Worm (Caenorhabditis elegans): ENCODE measurements around the gene C04A2.15.

C04A2.15 gene

ce11 chrII:6893589-6894245 lies 41.7 kb downstream of the C04A2.15 start, which contains the start of gene adal-1:
Gene adal-1 (minus strand): TSS chrII:6893639.
- TF ChIP-seq ama-1 (optimal IDR thresholded peaks at IDR 0.05) (no peak), lin-13 (GFP tag; optimal IDR thresholded peaks at IDR 0.05) (no peak), nhr-10 (tag; optimal IDR thresholded peaks at IDR 0.05) (no peak), lsy-2 (tag; optimal IDR thresholded peaks at IDR 0.05) (peak in 1 of 2 experiments; percentile 35), ceh-16 (tag; optimal IDR thresholded peaks at IDR 0.05) (no peak)

- TF ChIP-seq fos-1 (tag; optimal IDR thresholded peaks at IDR 0.05) (peak; percentile 52), peb-1 (tag; optimal IDR thresholded peaks at IDR 0.05) (no peak)
Observed at ce11 chrII:6897507-6897906, 45.5 kb downstream of the C04A2.15 start, which contains the start of gene C44B7.11. Gene C44B7.11 (minus strand): TSS chrII:6897540.

- TF ChIP-seq fos-1 (tag; optimal IDR thresholded peaks at IDR 0.05) = peak; percentile 40
- TF ChIP-seq elt-3 (tag; optimal IDR thresholded peaks at IDR 0.05) = no peak
- TF ChIP-seq mab-5 (tag; optimal IDR thresholded peaks at IDR 0.05) = no peak
- TF ChIP-seq ztf-4 (tag; optimal IDR thresholded peaks at IDR 0.05) = no peak
- TF ChIP-seq sma-9 (GFP tag; optimal IDR thresholded peaks at IDR 0.05) = peak; percentile 29
- TF ChIP-seq sma-9 (tag; optimal IDR thresholded peaks at IDR 0.05) = no peak
- no peak for TF ChIP-seq mdl-1 (tag; optimal IDR thresholded peaks at IDR 0.05)
- peak in 1 of 2 experiments; percentile 19 for TF ChIP-seq lsy-2 (tag; optimal IDR thresholded peaks at IDR 0.05)
- no peak for TF ChIP-seq lin-13 (GFP tag; optimal IDR thresholded peaks at IDR 0.05)
- TF ChIP-seq sma-3 (GFP tag; optimal IDR thresholded peaks at IDR 0.05) = peak; percentile 33
- TF ChIP-seq skn-1 (tag; optimal IDR thresholded peaks at IDR 0.05) = no peak
- peak; percentile 26 for TF ChIP-seq unc-55 (GFP tag; optimal IDR thresholded peaks at IDR 0.05)
- no peak for TF ChIP-seq F13H6.1 (tag; optimal IDR thresholded peaks at IDR 0.05)
- TF ChIP-seq ztf-1 (GFP tag; conservative IDR thresholded peaks at IDR 0.05) = no peak
- TF ChIP-seq nhr-6 (tag; optimal IDR thresholded peaks at IDR 0.05) = no peak
- TF ChIP-seq dmd-4 (tag; optimal IDR thresholded peaks at IDR 0.05) = no peak
- peak; percentile 23 for TF ChIP-seq C34F6.9 (tag; optimal IDR thresholded peaks at IDR 0.05)
- no peak for TF ChIP-seq blmp-1 (tag; optimal IDR thresholded peaks at IDR 0.05; ENCODE audit: insufficient read depth)
- TF ChIP-seq egl-27 (tag; optimal IDR thresholded peaks at IDR 0.05) = no peak
Observed at ce11 chrII:6898017-6898779, 46.2 kb downstream of the C04A2.15 start, which contains the start of gene hrpl-1. Gene hrpl-1 (plus strand): TSS chrII:6898729.

- no peak for TF ChIP-seq ztf-1 (GFP tag; conservative IDR thresholded peaks at IDR 0.05)
- no peak for TF ChIP-seq fos-1 (tag; optimal IDR thresholded peaks at IDR 0.05)
- no peak for TF ChIP-seq ceh-82 (tag; optimal IDR thresholded peaks at IDR 0.05)
- no peak for TF ChIP-seq peb-1 (tag; optimal IDR thresholded peaks at IDR 0.05)
- no peak for TF ChIP-seq sma-3 (GFP tag; optimal IDR thresholded peaks at IDR 0.05)
- TF ChIP-seq aly-2 (tag; optimal IDR thresholded peaks at IDR 0.05) = no peak
Observed at ce11 chrII:6900708-6901107, 48.7 kb downstream of the C04A2.15 start.

ce11 chrII:6901795-6902194 lies 49.8 kb downstream of the C04A2.15 start, which contains the start of gene psmd-9:
Gene psmd-9 (plus strand): TSS chrII:6902095.
- TF ChIP-seq nhr-12 (tag; optimal IDR thresholded peaks at IDR 0.05) = no peak
- TF ChIP-seq elt-1 (tag; optimal IDR thresholded peaks at IDR 0.05) = no peak
- TF ChIP-seq Y55F3AM.14 (GFP tag; optimal IDR thresholded peaks at IDR 0.05) = no peak
- no peak for TF ChIP-seq unc-62 (GFP tag; optimal IDR thresholded peaks at IDR 0.05)
- no peak for TF ChIP-seq lsy-2 (tag; optimal IDR thresholded peaks at IDR 0.05)
